Fruit fly (Drosophila melanogaster) whole organism, pupa: Measurements from ENCODE around the gene CG18180.

ENCODE experiments used
- CG10348 ChIP-seq: fragments of 200-800 bp; sonication (Bioruptor generic); IDR thresholded peaks from 2 replicates; pipeline ENCODE4 v1.3.6; 2022; ENCODE audit warnings: missing biosample characterization, missing genetic modification characterization
- EcR ChIP-seq: fragments of 200-800 bp; sonication (Bioruptor generic); optimal IDR thresholded peaks from 3 replicates; lab custom pipeline; 2019; ENCODE audit warnings: missing biosample characterization, missing genetic modification characterization, mild to moderate bottlenecking, moderate library complexity, missing genetic modification reagents
- Pif1A ChIP-seq: fragments of 200-800 bp; sonication (Bioruptor generic); optimal IDR thresholded peaks from 3 replicates; lab custom pipeline; 2016; ENCODE audit warnings: missing biosample characterization, missing genetic modification characterization

DNA sequence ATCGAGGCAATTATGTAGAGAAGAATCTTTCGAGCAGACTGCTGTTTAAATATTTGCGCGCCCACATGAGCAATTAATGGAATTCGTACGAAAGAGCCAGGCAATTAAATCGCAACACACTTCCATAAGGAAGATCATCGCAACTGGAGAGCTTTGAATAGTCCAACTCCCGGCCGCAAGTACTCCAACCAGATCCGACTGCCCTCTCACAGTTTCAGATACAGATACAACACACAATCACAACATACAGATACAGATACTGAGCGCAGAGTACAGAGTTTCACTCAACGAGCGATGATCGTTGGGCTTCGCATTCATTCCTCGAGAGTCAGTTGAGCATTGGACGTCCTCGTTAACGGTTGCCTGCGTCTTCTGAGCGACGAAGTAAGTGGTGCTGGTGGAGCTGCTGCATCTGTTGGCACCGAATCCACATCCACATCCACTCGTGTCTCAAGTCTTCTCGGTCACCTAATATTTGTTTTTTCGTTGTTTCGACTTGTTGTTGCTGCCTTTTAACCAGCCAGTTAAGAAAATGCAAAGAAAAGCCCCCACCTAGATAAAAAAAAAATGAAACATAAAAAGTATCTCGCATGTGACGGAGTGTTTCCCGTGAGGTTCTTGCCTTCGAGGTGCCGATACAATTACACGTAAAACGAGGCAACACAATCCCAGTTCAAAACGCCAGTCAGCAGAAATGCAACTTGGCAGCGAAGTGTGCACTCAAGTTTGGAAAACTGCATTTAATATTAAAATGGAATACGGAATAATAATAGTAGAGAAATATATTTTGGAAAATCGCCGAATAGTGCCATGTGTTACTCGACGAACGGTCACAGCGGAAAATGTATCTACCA lies 26.0 kb upstream of the CG18180 start, which contains the start of gene LanB2:
- TF ChIP-seq Pif1A (GFP tag; lab: Kevin White, UChicago) (peak; percentile 15), EcR (peak; percentile 81), CG10348 (GFP tag; lab: Robert Waterston, UW) (no peak)
